Fruit fly (Drosophila melanogaster) whole organism, embryonic: ENCODE results near the gene Cpr73D.
A peak's percentile ranks its signal among the peaks of the same experiment; 100 is the strongest.

ENCODE experiments used
- Awh ChIP-seq: fragments of 200-800 bp; sonication (Bioruptor generic); IDR thresholded peaks from 2 replicates; pipeline ENCODE4, ENCODE4 v1.3.6; 2022; ENCODE audit warnings: missing biosample characterization, missing genetic modification characterization
- Blimp-1 ChIP-seq: fragments of 200-800 bp; sonication (Bioruptor generic); optimal IDR thresholded peaks from 3 replicates; lab custom pipeline; 2018; ENCODE audit warnings: missing biosample characterization, missing genetic modification characterization, mild to moderate bottlenecking, moderate library complexity, missing genetic modification reagents
- CG11093 ChIP-seq: fragments of 200-800 bp; sonication (Bioruptor generic); IDR thresholded peaks from 3 replicates; pipeline ENCODE4 v1.3.6; 2022; ENCODE audit warnings: missing biosample characterization, missing genetic modification characterization
- CG12391 ChIP-seq: fragments of 200-800 bp; sonication (Bioruptor generic); optimal IDR thresholded peaks from 3 replicates; lab custom pipeline; 2018; ENCODE audit warnings: missing biosample characterization, mild to moderate bottlenecking, missing genetic modification characterization, moderate library complexity
- CG12744 ChIP-seq: fragments of 200-800 bp; sonication (Bioruptor generic); optimal IDR thresholded peaks from 2 replicates; lab custom pipeline; 2016; ENCODE audit warnings: missing biosample characterization, missing genetic modification characterization
- CG13424 ChIP-seq: fragments of 200-800 bp; sonication (Bioruptor generic); optimal IDR thresholded peaks from 2 replicates; lab custom pipeline; 2019; ENCODE audit warnings: missing biosample characterization, mild to moderate bottlenecking, missing genetic modification characterization, moderate library complexity
- CG15073 ChIP-seq: fragments of 200-800 bp; sonication (Bioruptor generic); optimal IDR thresholded peaks from 2 replicates; lab custom pipeline; 2016; ENCODE audit warnings: missing biosample characterization, missing genetic modification characterization
- CG15269 ChIP-seq: fragments of 200-800 bp; sonication (Bioruptor generic); optimal IDR thresholded peaks from 2 replicates; lab custom pipeline; 2018; ENCODE audit warnings: missing biosample characterization, mild to moderate bottlenecking, missing genetic modification characterization, moderate library complexity
- CG17359 ChIP-seq: fragments of 200-800 bp; sonication (Bioruptor generic); optimal IDR thresholded peaks from 3 replicates; lab custom pipeline; 2018; ENCODE audit warnings: missing biosample characterization, mild to moderate bottlenecking, missing genetic modification characterization, moderate library complexity
- CG18764 ChIP-seq: fragments of 200-800 bp; sonication (Bioruptor generic); optimal IDR thresholded peaks from 3 replicates; lab custom pipeline; 2016; ENCODE audit warnings: missing biosample characterization, missing genetic modification characterization
- CG30020 ChIP-seq: fragments of 200-800 bp; optimal IDR thresholded peaks from 2 replicates; lab custom pipeline; 2019; ENCODE audit warnings: missing biosample characterization, mild to moderate bottlenecking, missing genetic modification characterization, moderate library complexity
- CG30403 ChIP-seq: fragments of 200-800 bp; sonication (Bioruptor generic); optimal IDR thresholded peaks from 3 replicates; lab custom pipeline; 2016; ENCODE audit warnings: missing biosample characterization, missing genetic modification characterization
- CG30431 ChIP-seq: fragments of 200-800 bp; sonication (Bioruptor generic); optimal IDR thresholded peaks from 2 replicates; lab custom pipeline; 2017; ENCODE audit warnings: missing biosample characterization, missing genetic modification characterization
- CG31224 ChIP-seq: fragments of 200-800 bp; sonication (Bioruptor generic); IDR thresholded peaks from 2 replicates; pipeline ENCODE4 v1.3.6; 2022; ENCODE audit warnings: missing biosample characterization, missing genetic modification characterization
- CG31441 ChIP-seq: fragments of 200-800 bp; sonication (Bioruptor generic); IDR thresholded peaks from 2 replicates; pipeline ENCODE4 v1.3.6; 2022; ENCODE audit warnings: missing biosample characterization, missing genetic modification characterization
- CG32772 ChIP-seq: fragments of 200-800 bp; sonication (Bioruptor generic); IDR thresholded peaks from 2 replicates; pipeline ENCODE4 v1.3.6; 2022; ENCODE audit warnings: missing biosample characterization, missing genetic modification characterization
- CG3726 ChIP-seq: fragments of 200-800 bp; sonication (Bioruptor generic); IDR thresholded peaks from 3 replicates; pipeline ENCODE4, ENCODE4 v1.3.6; 2022; ENCODE audit warnings: missing biosample characterization, missing genetic modification characterization
- CG4707 ChIP-seq: fragments of 200-800 bp; sonication (Bioruptor generic); optimal IDR thresholded peaks from 2 replicates; lab custom pipeline; 2018; ENCODE audit warnings: missing biosample characterization, mild to moderate bottlenecking, missing genetic modification characterization, moderate library complexity
- CG4820 ChIP-seq: fragments of 200-800 bp; sonication (Bioruptor generic); optimal IDR thresholded peaks from 3 replicates; lab custom pipeline; 2016; ENCODE audit warnings: missing biosample characterization, missing genetic modification characterization
- CG4854 ChIP-seq: fragments of 200-800 bp; sonication (Bioruptor generic); optimal IDR thresholded peaks from 2 replicates; lab custom pipeline; 2016; ENCODE audit warnings: missing biosample characterization, missing genetic modification characterization, inconsistent platforms
- CG6175 ChIP-seq: fragments of 200-800 bp; sonication (Bioruptor generic); IDR thresholded peaks from 3 replicates; pipeline ENCODE4 v1.3.6; 2022; ENCODE audit warnings: missing biosample characterization, missing genetic modification characterization
- CG6254 ChIP-seq: fragments of 200-800 bp; sonication (Bioruptor generic); optimal IDR thresholded peaks from 3 replicates; lab custom pipeline; 2017; ENCODE audit warnings: mild to moderate bottlenecking, missing biosample characterization, missing genetic modification reagents, missing genetic modification characterization
- CG7839 ChIP-seq: fragments of 200-800 bp; sonication (Bioruptor generic); optimal IDR thresholded peaks from 3 replicates; lab custom pipeline; 2018; ENCODE audit warnings: missing biosample characterization, mild to moderate bottlenecking, missing genetic modification characterization, moderate library complexity
- CG8281 ChIP-seq: fragments of 200-800 bp; sonication (Bioruptor generic); optimal IDR thresholded peaks from 2 replicates; lab custom pipeline; 2018; ENCODE audit warnings: missing biosample characterization, mild to moderate bottlenecking, missing genetic modification characterization, moderate library complexity
- CG8388 ChIP-seq: fragments of 200-800 bp; sonication (Bioruptor generic); optimal IDR thresholded peaks from 2 replicates; lab custom pipeline; 2019; ENCODE audit warnings: missing biosample characterization, mild to moderate bottlenecking, missing genetic modification characterization, moderate library complexity
- CTCF ChIP-seq: fragments of 200-800 bp; sonication (Bioruptor generic); optimal IDR thresholded peaks from 2 replicates; lab custom pipeline; 2017; ENCODE audit warnings: missing biosample characterization, mild to moderate bottlenecking, missing genetic modification characterization, moderate library complexity
- CoRest ChIP-seq: fragments of 200-800 bp; sonication (Bioruptor generic); optimal IDR thresholded peaks from 3 replicates; lab custom pipeline; 2018; ENCODE audit warnings: missing biosample characterization, mild to moderate bottlenecking, missing genetic modification characterization, moderate library complexity
- Drgx ChIP-seq: fragments of 200-800 bp; sonication (Bioruptor generic); IDR thresholded peaks from 2 replicates; pipeline ENCODE4 v1.3.6; 2022; ENCODE audit warnings: missing biosample characterization, missing genetic modification characterization
- NC2α ChIP-seq: fragments of 200-800 bp; sonication (Bioruptor generic); optimal IDR thresholded peaks from 2 replicates; lab custom pipeline; 2016; ENCODE audit warnings: missing biosample characterization, missing genetic modification characterization
- NK7.1 ChIP-seq: fragments of 200-800 bp; sonication (Bioruptor generic); optimal IDR thresholded peaks from 3 replicates; lab custom pipeline; 2016; ENCODE audit warnings: missing biosample characterization, missing genetic modification characterization
- Optix ChIP-seq: fragments of 200-800 bp; sonication (Bioruptor generic); IDR thresholded peaks from 3 replicates; pipeline ENCODE4 v1.3.6; 2022; ENCODE audit warnings: missing biosample characterization, missing genetic modification characterization
- PHDP ChIP-seq: fragments of 200-800 bp; sonication (Bioruptor generic); optimal IDR thresholded peaks from 3 replicates; lab custom pipeline; 2018; ENCODE audit warnings: missing biosample characterization, mild to moderate bottlenecking, missing genetic modification characterization, moderate library complexity
- Side ChIP-seq: fragments of 200-800 bp; sonication (Bioruptor generic); optimal IDR thresholded peaks from 2 replicates; lab custom pipeline; 2016; ENCODE audit warnings: missing biosample characterization, missing genetic modification characterization
- Sox100B ChIP-seq: fragments of 200-800 bp; sonication (Bioruptor generic); optimal IDR thresholded peaks from 3 replicates; lab custom pipeline; 2018; ENCODE audit warnings: missing biosample characterization, mild to moderate bottlenecking, missing genetic modification characterization
- Xrp1 ChIP-seq: fragments of 200-800 bp; sonication (Bioruptor generic); IDR thresholded peaks from 2 replicates; pipeline ENCODE4 v1.3.6; 2022; ENCODE audit warnings: missing biosample characterization, missing genetic modification characterization
- abd-A ChIP-seq: fragments of 200-800 bp; sonication (Bioruptor generic); optimal IDR thresholded peaks from 3 replicates; lab custom pipeline; 2019; ENCODE audit warnings: missing biosample characterization, mild to moderate bottlenecking, missing genetic modification characterization, moderate library complexity
- ash1 ChIP-seq: fragments of 200-800 bp; sonication (Bioruptor generic); optimal IDR thresholded peaks from 2 replicates; lab custom pipeline; 2018; ENCODE audit warnings: missing biosample characterization, mild to moderate bottlenecking, missing genetic modification characterization
- bbx ChIP-seq: fragments of 200-800 bp; sonication (Bioruptor generic); IDR thresholded peaks from 2 replicates; pipeline ENCODE4 v1.3.6; 2022; ENCODE audit warnings: missing biosample characterization, missing genetic modification characterization; ENCODE audit not compliant: partially characterized antibody
- chinmo ChIP-seq: fragments of 200-800 bp; sonication (Bioruptor generic); IDR thresholded peaks from 4 replicates; pipeline ENCODE4 v1.3.6; 2022; ENCODE audit warnings: missing biosample characterization, missing genetic modification characterization; ENCODE audit not compliant: partially characterized antibody
- crp ChIP-seq, 2 experiments: fragments of 200-800 bp; sonication (Bioruptor generic); optimal IDR thresholded peaks; 2 replicates in 1 of 2; 3 replicates in 1 of 2; lab custom pipeline; 2017; ENCODE audit warnings: missing biosample characterization in 2 of 2, missing genetic modification characterization in 2 of 2, mild to moderate bottlenecking in 1 of 2, moderate library complexity in 1 of 2
- gem ChIP-seq: fragments of 200-800 bp; sonication (Bioruptor generic); optimal IDR thresholded peaks from 2 replicates; lab custom pipeline; 2019; ENCODE audit warnings: missing biosample characterization, mild to moderate bottlenecking, missing genetic modification characterization, moderate library complexity
- gro ChIP-seq: fragments of 200-800 bp; sonication (Bioruptor generic); optimal IDR thresholded peaks from 2 replicates; lab custom pipeline; 2016; ENCODE audit warnings: missing biosample characterization, missing genetic modification characterization
- h ChIP-seq: fragments of >200 bp; optimal IDR thresholded peaks from 2 replicates; lab custom pipeline; 2017
- klu ChIP-seq: fragments of 200-800 bp; sonication (Bioruptor generic); IDR thresholded peaks from 2 replicates; pipeline ENCODE4 v1.3.6; 2022; ENCODE audit warnings: missing biosample characterization, missing genetic modification characterization
- lmd ChIP-seq: fragments of 200-800 bp; sonication (Bioruptor generic); IDR thresholded peaks from 2 replicates; pipeline ENCODE4 v1.3.6; 2022; ENCODE audit warnings: missing biosample characterization, missing genetic modification characterization
- peb ChIP-seq: fragments of 200-800 bp; sonication (Bioruptor generic); IDR thresholded peaks from 2 replicates; pipeline ENCODE4 v1.3.6; 2022; ENCODE audit warnings: missing biosample characterization, missing genetic modification characterization
- pho ChIP-seq: fragments of 200-800 bp; sonication (Bioruptor generic); optimal IDR thresholded peaks from 2 replicates; lab custom pipeline; 2016; ENCODE audit warnings: missing biosample characterization, missing genetic modification characterization
- sens ChIP-seq: fragments of 200-800 bp; sonication (Bioruptor generic); peaks from one replicate; lab custom pipeline; 2016; ENCODE audit warnings: missing biosample characterization, missing genetic modification characterization
- sisA ChIP-seq: fragments of 200-800 bp; sonication (Bioruptor generic); IDR thresholded peaks from 2 replicates; pipeline ENCODE4 v1.3.6; 2022; ENCODE audit warnings: missing biosample characterization, missing genetic modification characterization
- slbo ChIP-seq: fragments of 200-800 bp; sonication (Bioruptor generic); IDR thresholded peaks from 2 replicates; pipeline ENCODE4 v1.3.6; 2022; ENCODE audit warnings: missing biosample characterization, missing genetic modification characterization
- tll ChIP-seq, 2 experiments: fragments of 200-800 bp in 1 of 2; fragments of >200 bp in 1 of 2; sonication (Bioruptor generic) in 1 of 2; optimal IDR thresholded peaks; 2 replicates each; lab custom pipeline; 2017 to 2019; ENCODE audit warnings: missing biosample characterization in 2 of 2, missing genetic modification characterization in 2 of 2, mild to moderate bottlenecking in 1 of 2, moderate library complexity in 1 of 2

Cpr73D gene

DNA sequence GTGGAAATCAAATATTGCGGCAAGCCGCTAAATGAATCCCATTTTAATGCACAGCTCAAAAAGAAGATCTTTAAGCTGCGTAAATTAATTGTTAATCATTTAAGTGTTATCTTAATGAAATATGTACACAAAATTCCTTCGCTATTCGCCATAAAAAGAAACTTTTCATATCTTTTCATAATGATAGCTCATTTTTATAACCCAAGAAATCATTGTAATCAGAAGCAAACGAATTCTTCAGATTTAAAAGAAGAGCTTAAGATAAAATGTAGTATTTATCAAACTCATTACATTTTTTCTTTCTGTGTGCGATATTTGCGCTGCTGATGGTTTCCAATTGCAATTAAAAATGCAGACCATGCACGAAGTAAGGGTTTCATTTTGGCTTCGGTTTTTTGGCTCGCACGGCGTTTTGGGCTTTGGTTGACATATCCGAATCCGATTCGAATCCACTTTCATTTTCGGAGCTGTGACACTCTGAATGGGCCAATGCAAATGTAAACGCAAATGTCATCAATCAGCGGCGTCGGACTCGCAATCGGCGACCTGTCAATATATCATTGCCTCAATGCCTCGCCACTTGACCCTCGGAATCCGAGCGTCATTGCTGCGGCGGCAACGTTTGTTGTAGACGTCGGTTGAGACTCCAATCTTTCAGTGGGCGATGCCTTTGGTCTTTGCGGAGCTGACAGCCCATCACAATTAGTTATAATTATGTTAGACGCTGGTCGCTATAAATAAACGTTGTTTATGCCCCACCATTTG is 39.9 kb downstream of the Cpr73D start (continued):
- TF ChIP-seq Side (no peak), CG15073 (GFP tag; lab: Kevin White, UChicago) (no peak), Blimp-1 (peak; percentile 42), CG31441 (GFP tag; lab: Robert Waterston, UW) (0 out of 2 replicates have a peak, but pooled peaks have one; percentile 24), CG8388 (GFP tag; lab: Kevin White, UChicago) (no peak), CG15269 (tag; lab: Kevin White, UChicago) (peak; percentile 17), Awh (GFP tag; lab: Robert Waterston, UW) (0 out of 2 replicates have a peak, but pooled peaks have one; percentile 15), CTCF (GFP tag; lab: Kevin White, UChicago) (no peak), pho (GFP tag; lab: Kevin White, UChicago) (no peak), CG8281 (tag; lab: Kevin White, UChicago) (peak; percentile 95), CoRest (peak; percentile 12), CG32772 (GFP tag; lab: Robert Waterston, UW) (no peak), CG4707 (GFP tag; lab: Kevin White, UChicago) (no peak), klu (no peak), NK7.1 (no peak), PHDP (peak; percentile 17), CG6175 (GFP tag; lab: Robert Waterston, UW) (no peak), CG30020 (no peak), bbx (GFP tag; lab: Robert Waterston, UW) (no peak), CG7839 (tag; lab: Kevin White, UChicago) (peak; percentile 2), CG30431 (GFP tag; lab: Kevin White, UChicago) (no peak), crp (GFP tag; optimal IDR thresholded peaks at IDR 0.05; lab: Kevin White, UChicago) (no peak), CG31224 (GFP tag; lab: Robert Waterston, UW) (no peak), Drgx (GFP tag; lab: Robert Waterston, UW) (no peak), sisA (peak; percentile 25; the same call in 1 of the 2 replicates), gem (tag; lab: Kevin White, UChicago) (peak; percentile 42), CG11093 (no peak), CG12391 (tag; lab: Kevin White, UChicago) (no peak), Xrp1 (GFP tag; lab: Robert Waterston, UW) (no peak), peb (GFP tag; lab: Robert Waterston, UW) (no peak), gro (GFP tag; lab: Kevin White, UChicago) (no peak), Sox100B (GFP tag; lab: Kevin White, UChicago) (peak; percentile 50), CG12744 (GFP tag; lab: Kevin White, UChicago) (no peak), slbo (GFP tag; lab: Robert Waterston, UW) (no peak), tll (GFP tag; optimal IDR thresholded peaks at IDR 0.05; lab: Kevin White, UChicago) (no peak), CG4820 (GFP tag; lab: Kevin White, UChicago) (no peak), CG4854 (GFP tag; lab: Kevin White, UChicago) (no peak), NC2α (GFP tag; lab: Kevin White, UChicago) (no peak), lmd (GFP tag; lab: Robert Waterston, UW) (no peak), CG18764 (no peak), chinmo (GFP tag; lab: Robert Waterston, UW) (peak; percentile 54; the same call in 1 of the 4 replicates), CG17359 (peak; percentile 25), CG3726 (GFP tag; lab: Robert Waterston, UW) (no peak), abd-A (tag; lab: Kevin White, UChicago) (no peak), Optix (GFP tag; lab: Robert Waterston, UW) (no peak), h (no peak), CG6254 (no peak), ash1 (GFP tag; lab: Kevin White, UChicago) (no peak), CG13424 (tag; lab: Kevin White, UChicago) (peak; percentile 42), sens (no peak), CG30403 (GFP tag; lab: Kevin White, UChicago) (no peak)
